Worm (Caenorhabditis elegans) whole organism, mixed stage, embryonic: ENCODE results near the gene H01G02.1.

Experiments used
- elt-1 ChIP-seq: sonication (generic microtip); optimal IDR thresholded peaks from 2 replicates; lab custom pipeline; 2017; ENCODE audit warnings: missing genetic modification characterization, mild to moderate bottlenecking, missing compliant biosample characterization, antibody characterized with exemption, moderate library complexity, borderline replicate concordance; ENCODE audit not compliant: insufficient read depth
- lin-13 ChIP-seq: fragments of 150-350 bp; optimal IDR thresholded peaks from 2 replicates; lab custom pipeline; 2014; ENCODE audit warnings: missing biosample characterization, missing genetic modification characterization
- mab-5 ChIP-seq: fragments of 150-350 bp; optimal IDR thresholded peaks from 2 replicates; lab custom pipeline; 2014; ENCODE audit warnings: missing biosample characterization, missing genetic modification characterization
- nhr-237 ChIP-seq: fragments of 150-350 bp; optimal IDR thresholded peaks from 2 replicates; lab custom pipeline; 2014; ENCODE audit warnings: missing biosample characterization, missing genetic modification characterization
- nhr-28 ChIP-seq: fragments of 150-350 bp; optimal IDR thresholded peaks from 2 replicates; lab custom pipeline; 2014; ENCODE audit warnings: missing biosample characterization, missing genetic modification characterization
- nhr-76 ChIP-seq: sonication (generic microtip); optimal IDR thresholded peaks from 2 replicates; lab custom pipeline; 2017; ENCODE audit warnings: missing biosample characterization, missing genetic modification characterization
- pha-4 ChIP-seq: fragments of 150-350 bp; optimal IDR thresholded peaks from 2 replicates; lab custom pipeline; 2018; ENCODE audit warnings: missing biosample characterization, missing genetic modification reagents, missing genetic modification characterization
- tbx-8 ChIP-seq: fragments of 200-800 bp; sonication (Bioruptor generic); optimal IDR thresholded peaks from 2 replicates; lab custom pipeline; 2018; ENCODE audit warnings: mild to moderate bottlenecking, missing genetic modification characterization, moderate library complexity, missing compliant biosample characterization
- unc-62 ChIP-seq: fragments of 150-350 bp; optimal IDR thresholded peaks from 2 replicates; lab custom pipeline; 2014; ENCODE audit warnings: missing biosample characterization, missing genetic modification reagents, missing genetic modification characterization

ce11 chrIV:11759852-11760251, 44.1 kb downstream of the H01G02.1 start:
- TF ChIP-seq lin-13 (tag; lab: Kevin White, UChicago), result no peak
- no peak for TF ChIP-seq nhr-237
- no peak for TF ChIP-seq unc-62 (GFP tag; lab: Kevin White, UChicago)
- no peak for TF ChIP-seq mab-5
- no peak for TF ChIP-seq tbx-8 (GFP tag; lab: Kevin White, UChicago)
- TF ChIP-seq nhr-28 (tag; lab: Kevin White, UChicago), result no peak
- TF ChIP-seq nhr-76 (tag; lab: Kevin White, UChicago), result no peak
- no peak for TF ChIP-seq pha-4 (tag; lab: Kevin White, UChicago)
- no peak for TF ChIP-seq elt-1 (tag; lab: Kevin White, UChicago)
